Fruit fly (Drosophila melanogaster): ENCODE results near the gene TrissinR.

Gene TrissinR

dm6 chr2L:5799435-5800387 lies 24.1 kb upstream of the TrissinR start, which contains the start of gene CG9171 (continued):
- TF ChIP-seq her (GFP tag; optimal IDR thresholded peaks at IDR 0.05) = peak; percentile 14
- peak; percentile 26 for TF ChIP-seq ftz-f1 (GFP tag; optimal IDR thresholded peaks at IDR 0.05)
- TF ChIP-seq Nf-YC (tag; optimal IDR thresholded peaks at IDR 0.05) = peak; percentile 61
- TF ChIP-seq CG12299 (tag; optimal IDR thresholded peaks at IDR 0.05) = peak; percentile 29
- peak; percentile 54 for TF ChIP-seq Deaf1 (tag; optimal IDR thresholded peaks at IDR 0.05)
- TF ChIP-seq ken (GFP tag; IDR thresholded peaks at IDR 0.05) = peak; percentile 23; the same call in 2 of the 3 replicates
- no peak for TF ChIP-seq CG4282 (GFP tag; optimal IDR thresholded peaks at IDR 0.05)
- TF ChIP-seq CG14050 (GFP tag; IDR thresholded peaks at IDR 0.05) = no peak
- TF ChIP-seq CG15514 (GFP tag; optimal IDR thresholded peaks at IDR 0.05) = peak; percentile 91
- TF ChIP-seq chif (GFP tag; optimal IDR thresholded peaks at IDR 0.05) = no peak
- peak; percentile 73; the same call in 3 of the 4 replicates for TF ChIP-seq chinmo (GFP tag; IDR thresholded peaks at IDR 0.05; ENCODE audit: partially characterized antibody)
- no peak for TF ChIP-seq gem (tag; optimal IDR thresholded peaks at IDR 0.05)
- peak; percentile 53; the same call in 2 of the 3 replicates for TF ChIP-seq dysf (GFP tag; IDR thresholded peaks at IDR 0.05)
- TF ChIP-seq CG9817 (tag; optimal IDR thresholded peaks at IDR 0.05) = no peak
- TF ChIP-seq ara (GFP tag; IDR thresholded peaks at IDR 0.05) = no peak; the same call in 1 of the 2 replicates
- 0 out of 2 replicates have a peak, but pooled peaks have one; percentile 12 for TF ChIP-seq toy (GFP tag; IDR thresholded peaks at IDR 0.05)
- TF ChIP-seq CG7271 (tag; optimal IDR thresholded peaks at IDR 0.05) = no peak
- no peak for TF ChIP-seq Chrac-16 (GFP tag; optimal IDR thresholded peaks at IDR 0.05)
- no peak for TF ChIP-seq CG10274 (GFP tag; optimal IDR thresholded peaks at IDR 0.05)
- no peak for TF ChIP-seq H15 (GFP tag; IDR thresholded peaks at IDR 0.05)
- TF ChIP-seq Ssrp (tag; optimal IDR thresholded peaks at IDR 0.05) = no peak
- peak; percentile 95 for TF ChIP-seq gfzf (GFP tag; optimal IDR thresholded peaks at IDR 0.05)
- peak; percentile 65 for TF ChIP-seq cg (GFP tag; optimal IDR thresholded peaks at IDR 0.05)
- TF ChIP-seq CG14014 (GFP tag; IDR thresholded peaks at IDR 0.05) = peak; percentile 40; the same call in 1 of the 2 replicates
- no peak for TF ChIP-seq esg (GFP tag; conservative IDR thresholded peaks at IDR 0.05)
- no peak for TF ChIP-seq CG2202 (tag; optimal IDR thresholded peaks at IDR 0.05)
- TF ChIP-seq ap (GFP tag; IDR thresholded peaks at IDR 0.05) = no peak
- peak; percentile 50 for TF ChIP-seq CoRest (tag; optimal IDR thresholded peaks at IDR 0.05)
- TF ChIP-seq Awh (GFP tag; IDR thresholded peaks at IDR 0.05) = peak; percentile 7; the same call in 1 of the 2 replicates
- peak; percentile 46; the same call in 1 of the 3 replicates for TF ChIP-seq knrl (GFP tag; IDR thresholded peaks at IDR 0.05; ENCODE audit: partially characterized antibody)
- TF ChIP-seq vfl (GFP tag; optimal IDR thresholded peaks at IDR 0.05) = no peak
- TF ChIP-seq CG31388 (GFP tag; optimal IDR thresholded peaks at IDR 0.05) = no peak
- no peak for TF ChIP-seq Fer3 (tag; optimal IDR thresholded peaks at IDR 0.05)
- no peak for TF ChIP-seq CG6854 (GFP tag; optimal IDR thresholded peaks at IDR 0.05)
- peak; percentile 24 for TF ChIP-seq CG7556 (GFP tag; optimal IDR thresholded peaks at IDR 0.05)
- no peak for TF ChIP-seq jumu (GFP tag; optimal IDR thresholded peaks at IDR 0.05)
- TF ChIP-seq D19A (tag; optimal IDR thresholded peaks at IDR 0.05) = no peak
- TF ChIP-seq CG17361 (GFP tag; IDR thresholded peaks at IDR 0.05) = peak; percentile 32; the same call in 2 of the 3 replicates
- peak; percentile 65 for TF ChIP-seq CG42726 (GFP tag; IDR thresholded peaks at IDR 0.05; ENCODE audit: partially characterized antibody)
- TF ChIP-seq CG11456 (GFP tag; IDR thresholded peaks at IDR 0.05) = peak; percentile 49; the same call in 1 of the 3 replicates
- TF ChIP-seq amos (GFP tag; IDR thresholded peaks at IDR 0.05; ENCODE audit: partially characterized antibody) = peak; percentile 52; the same call in 1 of the 2 replicates
- TF ChIP-seq MESR4 (GFP tag; optimal IDR thresholded peaks at IDR 0.05) = peak; percentile 42
- no peak for TF ChIP-seq CG10654 (GFP tag; optimal IDR thresholded peaks at IDR 0.05)
- 0 out of 3 replicates have a peak, but pooled peaks have one; percentile 52 for TF ChIP-seq mld (GFP tag; IDR thresholded peaks at IDR 0.05; ENCODE audit: partially characterized antibody)
- TF ChIP-seq pfk (GFP tag; optimal IDR thresholded peaks at IDR 0.05) = peak; percentile 40
- no peak for TF ChIP-seq CG4404 (GFP tag; IDR thresholded peaks at IDR 0.05)
- TF ChIP-seq CG7987 (GFP tag; optimal IDR thresholded peaks at IDR 0.05) = peak; percentile 10
